Fruit fly (Drosophila melanogaster) whole organism, embryonic: ENCODE results near the gene CG7991.

ENCODE experiments used
- Blimp-1 ChIP-seq: fragments of 200-800 bp; sonication (Bioruptor generic); optimal IDR thresholded peaks from 3 replicates; lab custom pipeline; 2018; ENCODE audit warnings: missing biosample characterization, missing genetic modification characterization, mild to moderate bottlenecking, moderate library complexity, missing genetic modification reagents
- CG10366 ChIP-seq: fragments of 200-800 bp; sonication (Bioruptor generic); IDR thresholded peaks from 2 replicates; pipeline ENCODE4 v1.3.6; 2022; ENCODE audit warnings: missing biosample characterization, missing genetic modification characterization
- CG14667 ChIP-seq: fragments of 200-800 bp; sonication (Bioruptor generic); IDR thresholded peaks from 2 replicates; pipeline ENCODE4 v1.3.6; 2022; ENCODE audit warnings: missing biosample characterization, missing genetic modification characterization
- CG1529 ChIP-seq: fragments of 200-800 bp; sonication (Bioruptor generic); optimal IDR thresholded peaks from 3 replicates; lab custom pipeline; 2018; ENCODE audit warnings: missing biosample characterization, missing genetic modification characterization
- CG17829 ChIP-seq: fragments of 200-800 bp; optimal IDR thresholded peaks from 2 replicates; lab custom pipeline; 2019; ENCODE audit warnings: missing biosample characterization, mild to moderate bottlenecking, missing genetic modification characterization, moderate library complexity
- CG17912 ChIP-seq: fragments of 200-800 bp; sonication (Bioruptor generic); optimal IDR thresholded peaks from 2 replicates; lab custom pipeline; 2018; ENCODE audit warnings: missing biosample characterization, mild to moderate bottlenecking, missing genetic modification characterization
- CG18476 ChIP-seq: fragments of 200-800 bp; sonication (Bioruptor generic); optimal IDR thresholded peaks from 2 replicates; lab custom pipeline; 2016; ENCODE audit warnings: missing biosample characterization, mild to moderate bottlenecking, missing genetic modification characterization
- CG4360 ChIP-seq: fragments of 200-800 bp; sonication (Bioruptor generic); IDR thresholded peaks from 2 replicates; pipeline ENCODE4 v1.3.6; 2022; ENCODE audit warnings: missing biosample characterization, missing genetic modification characterization
- CG43689 ChIP-seq: fragments of 200-800 bp; sonication (Bioruptor generic); IDR thresholded peaks from 2 replicates; pipeline ENCODE4 v1.3.6; 2022; ENCODE audit warnings: missing biosample characterization, missing genetic modification characterization
- CG6175 ChIP-seq: fragments of 200-800 bp; sonication (Bioruptor generic); IDR thresholded peaks from 3 replicates; pipeline ENCODE4 v1.3.6; 2022; ENCODE audit warnings: missing biosample characterization, missing genetic modification characterization
- CG8359 ChIP-seq: fragments of 200-800 bp; sonication (Bioruptor generic); optimal IDR thresholded peaks from 2 replicates; lab custom pipeline; 2017; ENCODE audit warnings: missing biosample characterization, mild to moderate bottlenecking, missing genetic modification characterization, borderline replicate concordance
- CG8765 ChIP-seq: fragments of 200-800 bp; sonication (Bioruptor generic); IDR thresholded peaks from 2 replicates; pipeline ENCODE4 v1.3.6; 2022; ENCODE audit warnings: missing biosample characterization, missing genetic modification characterization
- Dbx ChIP-seq: fragments of 200-800 bp; sonication (Bioruptor generic); IDR thresholded peaks from 3 replicates; pipeline ENCODE4 v1.3.6; 2022; ENCODE audit warnings: missing biosample characterization, missing genetic modification characterization
- Dip3 ChIP-seq: fragments of 200-800 bp; sonication (Bioruptor generic); optimal IDR thresholded peaks from 3 replicates; lab custom pipeline; 2016; ENCODE audit warnings: missing biosample characterization, missing genetic modification characterization
- Dll ChIP-seq: fragments of 200-800 bp; sonication (Bioruptor generic); IDR thresholded peaks from 4 replicates; pipeline ENCODE4 v1.3.6; 2022; ENCODE audit warnings: missing biosample characterization, missing genetic modification characterization; ENCODE audit not compliant: partially characterized antibody
- Dref ChIP-seq: fragments of 200-800 bp; sonication (Bioruptor generic); IDR thresholded peaks from 2 replicates; pipeline ENCODE4 v1.3.6; 2022; ENCODE audit warnings: missing biosample characterization, missing genetic modification characterization
- Gug ChIP-seq: fragments of 200-800 bp; sonication (Bioruptor generic); IDR thresholded peaks from 4 replicates; pipeline ENCODE4 v1.3.6; 2022; ENCODE audit warnings: missing biosample characterization, missing genetic modification characterization
- NK7.1 ChIP-seq: fragments of 200-800 bp; sonication (Bioruptor generic); optimal IDR thresholded peaks from 3 replicates; lab custom pipeline; 2016; ENCODE audit warnings: missing biosample characterization, missing genetic modification characterization
- Neu2 ChIP-seq: fragments of 200-800 bp; sonication (Bioruptor generic); optimal IDR thresholded peaks from 3 replicates; lab custom pipeline; 2016; ENCODE audit warnings: missing biosample characterization, missing genetic modification characterization, borderline replicate concordance
- Nf-YA ChIP-seq: fragments of 200-800 bp; sonication (Bioruptor generic); IDR thresholded peaks from 2 replicates; pipeline ENCODE4 v1.3.6; 2022; ENCODE audit warnings: missing biosample characterization, missing genetic modification characterization
- Oaz ChIP-seq: fragments of 200-800 bp; sonication (Bioruptor generic); IDR thresholded peaks from 2 replicates; pipeline ENCODE4 v1.3.6; 2022; ENCODE audit warnings: missing biosample characterization, missing genetic modification characterization
- Sox100B ChIP-seq: fragments of 200-800 bp; sonication (Bioruptor generic); optimal IDR thresholded peaks from 3 replicates; lab custom pipeline; 2018; ENCODE audit warnings: missing biosample characterization, mild to moderate bottlenecking, missing genetic modification characterization
- Spps ChIP-seq: fragments of 200-800 bp; sonication (Bioruptor generic); optimal IDR thresholded peaks from 2 replicates; lab custom pipeline; 2018; ENCODE audit warnings: missing biosample characterization, mild to moderate bottlenecking, missing genetic modification characterization
- Sry-δ ChIP-seq: fragments of 200-800 bp; sonication (Bioruptor generic); optimal IDR thresholded peaks from 2 replicates; lab custom pipeline; 2016; ENCODE audit warnings: missing biosample characterization, missing genetic modification characterization
- Xrp1 ChIP-seq: fragments of 200-800 bp; sonication (Bioruptor generic); IDR thresholded peaks from 2 replicates; pipeline ENCODE4 v1.3.6; 2022; ENCODE audit warnings: missing biosample characterization, missing genetic modification characterization
- aop ChIP-seq: fragments of 200-800 bp; sonication (Bioruptor generic); IDR thresholded peaks from 2 replicates; pipeline ENCODE4 v1.3.6; 2022; ENCODE audit warnings: missing biosample characterization, missing genetic modification characterization
- ap ChIP-seq: fragments of 200-800 bp; sonication (Bioruptor generic); IDR thresholded peaks from 2 replicates; pipeline ENCODE4 v1.3.6; 2022; ENCODE audit warnings: missing biosample characterization, missing genetic modification characterization
- bigmax ChIP-seq: fragments of 200-800 bp; sonication (Bioruptor generic); optimal IDR thresholded peaks from 2 replicates; lab custom pipeline; 2018; ENCODE audit warnings: missing biosample characterization, mild to moderate bottlenecking, missing genetic modification characterization
- crp ChIP-seq, 2 experiments: fragments of 200-800 bp; sonication (Bioruptor generic); optimal IDR thresholded peaks; 2 replicates in 1 of 2; 3 replicates in 1 of 2; lab custom pipeline; 2017; ENCODE audit warnings: missing biosample characterization in 2 of 2, missing genetic modification characterization in 2 of 2, mild to moderate bottlenecking in 1 of 2, moderate library complexity in 1 of 2
- dan ChIP-seq: fragments of 200-800 bp; sonication (Bioruptor generic); IDR thresholded peaks from 2 replicates; pipeline ENCODE4 v1.3.6; 2022; ENCODE audit warnings: missing biosample characterization, missing genetic modification characterization
- dati ChIP-seq: fragments of 200-800 bp; sonication (Bioruptor generic); IDR thresholded peaks from 2 replicates; pipeline ENCODE4 v1.3.6; 2022; ENCODE audit warnings: missing biosample characterization, missing genetic modification characterization
- disco-r ChIP-seq: fragments of 200-800 bp; sonication (Bioruptor generic); optimal IDR thresholded peaks from 2 replicates; lab custom pipeline; 2016; ENCODE audit warnings: missing biosample characterization, missing genetic modification characterization
- dpn ChIP-seq, 2 experiments: fragments of 200-800 bp; sonication (Bioruptor generic); optimal IDR thresholded peaks; 3 replicates each; lab custom pipeline; 2016; ENCODE audit warnings: missing biosample characterization in 2 of 2, missing genetic modification characterization in 2 of 2
- fru ChIP-seq: fragments of >200 bp; optimal IDR thresholded peaks from 2 replicates; lab custom pipeline; 2017
- gro ChIP-seq: fragments of 200-800 bp; sonication (Bioruptor generic); optimal IDR thresholded peaks from 2 replicates; lab custom pipeline; 2016; ENCODE audit warnings: missing biosample characterization, missing genetic modification characterization
- jing ChIP-seq: fragments of 200-800 bp; sonication (Bioruptor generic); optimal IDR thresholded peaks from 2 replicates; lab custom pipeline; 2018; ENCODE audit warnings: missing biosample characterization, mild to moderate bottlenecking, missing genetic modification characterization
- klu ChIP-seq: fragments of 200-800 bp; sonication (Bioruptor generic); IDR thresholded peaks from 2 replicates; pipeline ENCODE4 v1.3.6; 2022; ENCODE audit warnings: missing biosample characterization, missing genetic modification characterization
- kni ChIP-seq: fragments of 200-800 bp; sonication (Bioruptor generic); optimal IDR thresholded peaks from 3 replicates; lab custom pipeline; 2017; ENCODE audit warnings: mild to moderate bottlenecking, missing biosample characterization, missing genetic modification reagents, missing genetic modification characterization
- lmd ChIP-seq: fragments of 200-800 bp; sonication (Bioruptor generic); IDR thresholded peaks from 2 replicates; pipeline ENCODE4 v1.3.6; 2022; ENCODE audit warnings: missing biosample characterization, missing genetic modification characterization
- luna ChIP-seq: fragments of 200-800 bp; sonication (Bioruptor generic); optimal IDR thresholded peaks from 2 replicates; lab custom pipeline; 2016; ENCODE audit warnings: missing biosample characterization, missing genetic modification characterization
- nmo ChIP-seq: fragments of 200-800 bp; sonication (Bioruptor generic); optimal IDR thresholded peaks from 2 replicates; lab custom pipeline; 2018; ENCODE audit warnings: missing biosample characterization, mild to moderate bottlenecking, missing genetic modification characterization, moderate library complexity
- prd ChIP-seq, 3 experiments: fragments of >200 bp in 2 of 3; fragments of 200-800 bp in 1 of 3; sonication (Bioruptor generic) in 1 of 3; optimal IDR thresholded peaks in 2 of 3; IDR thresholded peaks in 1 of 3; 2 replicates in 2 of 3; 3 replicates in 1 of 3; pipeline versions ENCODE4 v1.3.6 to Lab custom; 2017 to 2022; ENCODE audit warnings: missing biosample characterization in 1 of 3, missing genetic modification characterization in 1 of 3
- pum ChIP-seq: fragments of 200-800 bp; sonication (Bioruptor generic); optimal IDR thresholded peaks from 2 replicates; lab custom pipeline; 2016; ENCODE audit warnings: missing biosample characterization, missing genetic modification characterization
- rib ChIP-seq: fragments of 200-800 bp; sonication (Bioruptor generic); IDR thresholded peaks from 2 replicates; pipeline ENCODE4 v1.3.6; 2022; ENCODE audit warnings: missing biosample characterization, missing genetic modification characterization
- schlank ChIP-seq: fragments of 200-800 bp; sonication (Bioruptor generic); optimal IDR thresholded peaks from 2 replicates; lab custom pipeline; 2018; ENCODE audit warnings: missing biosample characterization, mild to moderate bottlenecking, missing genetic modification characterization
- slou ChIP-seq: fragments of 200-800 bp; sonication (Bioruptor generic); optimal IDR thresholded peaks from 3 replicates; lab custom pipeline; 2016; ENCODE audit warnings: missing biosample characterization, missing genetic modification characterization
- slp2 ChIP-seq: fragments of 200-800 bp; sonication (Bioruptor generic); optimal IDR thresholded peaks from 2 replicates; lab custom pipeline; 2016; ENCODE audit warnings: missing biosample characterization, missing genetic modification characterization
- tin ChIP-seq: fragments of 200-800 bp; sonication (Bioruptor generic); optimal IDR thresholded peaks from 3 replicates; lab custom pipeline; 2016; ENCODE audit warnings: missing biosample characterization, missing genetic modification characterization
- unpg ChIP-seq: fragments of 200-800 bp; sonication (Bioruptor generic); optimal IDR thresholded peaks from 3 replicates; lab custom pipeline; 2018; ENCODE audit warnings: missing biosample characterization, mild to moderate bottlenecking, missing genetic modification characterization, moderate library complexity
- wek ChIP-seq: fragments of 200-800 bp; sonication (Bioruptor generic); optimal IDR thresholded peaks from 3 replicates; lab custom pipeline; 2018; ENCODE audit warnings: missing biosample characterization, mild to moderate bottlenecking, missing genetic modification characterization, moderate library complexity

CG7991 gene

dm6 chr3L:1690727-1691413, 16.4 kb downstream of the CG7991 start (continued):
- TF ChIP-seq CG14667 (GFP tag; lab: Robert Waterston, UW) (peak; percentile 9; the same call in 1 of the 2 replicates), crp (GFP tag; optimal IDR thresholded peaks at IDR 0.05; lab: Kevin White, UChicago) (no peak), lmd (GFP tag; lab: Robert Waterston, UW) (peak; percentile 30; the same call in 1 of the 2 replicates), CG17829 (tag; lab: Kevin White, UChicago) (peak; percentile 20), NK7.1 (no peak), dpn (GFP tag; optimal IDR thresholded peaks at IDR 0.05; lab: Kevin White, UChicago) (peak in 1 of 2 experiments; percentile 4), unpg (GFP tag; lab: Kevin White, UChicago) (no peak), tin (GFP tag; lab: Kevin White, UChicago) (peak; percentile 54), prd (optimal IDR thresholded peaks at IDR 0.05; lab: Kevin White, UChicago) (no peak), prd (GFP tag; IDR thresholded peaks at IDR 0.05; lab: Robert Waterston, UW) (peak; percentile 65; the same call in 2 of the 3 replicates), bigmax (no peak), CG4360 (no peak), kni (GFP tag; lab: Kevin White, UChicago) (peak; percentile 74), rib (GFP tag; lab: Robert Waterston, UW) (no peak), nmo (peak; percentile 40), klu (no peak), CG43689 (GFP tag; lab: Robert Waterston, UW) (no peak), slou (no peak), CG6175 (0 out of 3 replicates have a peak, but pooled peaks have one; percentile 9), CG8765 (GFP tag; lab: Robert Waterston, UW) (peak; percentile 22; the same call in 1 of the 2 replicates), Nf-YA (GFP tag; lab: Robert Waterston, UW) (no peak), pum (GFP tag; lab: Kevin White, UChicago) (peak; percentile 30), aop (GFP tag; lab: Robert Waterston, UW) (no peak), CG17912 (GFP tag; lab: Kevin White, UChicago) (no peak), jing (no peak), Blimp-1 (GFP tag; lab: Kevin White, UChicago) (peak; percentile 58), Dip3 (GFP tag; lab: Kevin White, UChicago) (no peak), Sox100B (GFP tag; lab: Kevin White, UChicago) (peak; percentile 36), Oaz (GFP tag; lab: Robert Waterston, UW) (no peak), Dref (GFP tag; lab: Robert Waterston, UW) (0 out of 2 replicates have a peak, but pooled peaks have one; percentile 8), Sry-δ (GFP tag; lab: Kevin White, UChicago) (no peak), disco-r (GFP tag; lab: Kevin White, UChicago) (no peak), Gug (GFP tag; lab: Robert Waterston, UW) (0 out of 4 replicates have a peak, but pooled peaks have one; percentile 11), schlank (no peak), Dll (GFP tag; lab: Robert Waterston, UW) (no peak), Neu2 (no peak), CG8359 (no peak), CG18476 (no peak), CG10366 (GFP tag; lab: Robert Waterston, UW) (no peak), slp2 (GFP tag; lab: Kevin White, UChicago) (no peak), luna (GFP tag; lab: Kevin White, UChicago) (no peak), fru (no peak), dati (GFP tag; lab: Robert Waterston, UW) (no peak), dan (GFP tag; lab: Robert Waterston, UW) (no peak), Dbx (no peak), gro (GFP tag; lab: Kevin White, UChicago) (no peak), CG1529 (GFP tag; lab: Kevin White, UChicago) (peak; percentile 11), wek (GFP tag; lab: Kevin White, UChicago) (peak; percentile 71), Xrp1 (GFP tag; lab: Robert Waterston, UW) (peak; percentile 63; the same call in 1 of the 2 replicates), ap (GFP tag; lab: Robert Waterston, UW) (no peak), Spps (tag; lab: Kevin White, UChicago) (peak; percentile 19)
